Fruit fly (Drosophila melanogaster): ENCODE data around the gene Stt3A.

Stt3A gene

DNA sequence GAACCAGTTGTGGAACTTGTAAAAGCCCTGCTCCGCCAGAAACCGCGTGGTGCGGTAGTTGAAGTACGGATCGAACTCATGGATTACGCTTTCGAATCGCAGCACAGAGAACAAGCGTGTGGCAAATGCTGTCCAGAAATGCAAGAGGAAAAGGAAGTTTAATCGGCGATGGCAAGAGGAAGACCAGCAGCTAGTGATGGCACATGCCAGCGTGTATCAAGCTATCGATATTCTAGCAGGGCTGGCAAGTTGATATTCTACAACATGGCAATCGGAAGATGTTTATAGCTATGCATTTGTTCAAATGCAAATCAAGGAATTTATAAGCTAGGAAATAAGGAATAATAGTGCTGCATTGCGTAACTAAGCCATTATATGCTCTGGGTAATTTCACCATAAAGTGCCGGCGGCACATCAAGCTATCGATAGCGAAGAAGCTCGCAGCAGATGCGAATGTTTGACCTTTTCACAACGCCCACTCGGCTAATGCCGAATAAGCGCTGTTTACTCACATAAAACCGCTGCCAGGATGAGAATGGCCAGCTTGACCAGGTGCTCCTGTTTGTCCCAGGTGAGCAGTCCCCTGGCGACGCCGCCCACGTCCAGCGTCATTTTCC lies 530 bp downstream of the Stt3A start:
- TF ChIP-seq Ptx1 (GFP tag; IDR thresholded peaks at IDR 0.05), result peak; percentile 63
- TF ChIP-seq HLH3B (GFP tag; IDR thresholded peaks at IDR 0.05), result peak; percentile 54; the same call in 1 of the 2 replicates
- TF ChIP-seq prd (optimal IDR thresholded peaks at IDR 0.05), result no peak
- peak; percentile 61 for TF ChIP-seq prd (GFP tag; IDR thresholded peaks at IDR 0.05)
- peak; percentile 68 for TF ChIP-seq slp2 (GFP tag; optimal IDR thresholded peaks at IDR 0.05)
- TF ChIP-seq gcm (GFP tag; optimal IDR thresholded peaks at IDR 0.05), result peak; percentile 59
- peak; percentile 55 to 78 for TF ChIP-seq dpn (GFP tag; optimal IDR thresholded peaks at IDR 0.05)
- peak; percentile 79 for TF ChIP-seq Mad (GFP tag; optimal IDR thresholded peaks at IDR 0.05)
- TF ChIP-seq CG8924 (tag; optimal IDR thresholded peaks at IDR 0.05), result peak; percentile 68
- TF ChIP-seq Lim3 (GFP tag; IDR thresholded peaks at IDR 0.05), result no peak
- TF ChIP-seq zfh1 (GFP tag; IDR thresholded peaks at IDR 0.05), result peak; percentile 76; the same call in 2 of the 3 replicates
- peak; percentile 73 for TF ChIP-seq CG12236 (GFP tag; optimal IDR thresholded peaks at IDR 0.05)
- TF ChIP-seq Adf1 (GFP tag; IDR thresholded peaks at IDR 0.05), result peak; percentile 44
- peak; percentile 76 for TF ChIP-seq ATbp (GFP tag; optimal IDR thresholded peaks at IDR 0.05)
- peak; percentile 45 for TF ChIP-seq CG12155 (GFP tag; optimal IDR thresholded peaks at IDR 0.05)
- TF ChIP-seq GATAe (GFP tag; conservative IDR thresholded peaks at IDR 0.05), result no peak
- peak; percentile 85 for TF ChIP-seq CG12659 (GFP tag; optimal IDR thresholded peaks at IDR 0.05)
- TF ChIP-seq CG6854 (GFP tag; optimal IDR thresholded peaks at IDR 0.05), result peak; percentile 82
- TF ChIP-seq Rx (GFP tag; IDR thresholded peaks at IDR 0.05), result peak; percentile 38; the same call in 1 of the 2 replicates
- TF ChIP-seq crol (GFP tag; IDR thresholded peaks at IDR 0.05), result no peak
- TF ChIP-seq her (GFP tag; optimal IDR thresholded peaks at IDR 0.05), result peak; percentile 90
- TF ChIP-seq CG11696 (GFP tag; IDR thresholded peaks at IDR 0.05), result peak; percentile 67
- peak; percentile 3 for TF ChIP-seq CG3838 (GFP tag; optimal IDR thresholded peaks at IDR 0.05)
- no peak; the same call in 2 of the 3 replicates for TF ChIP-seq croc (GFP tag; conservative IDR thresholded peaks at IDR 0.05)
- TF ChIP-seq CG9609 (GFP tag; optimal IDR thresholded peaks at IDR 0.05), result peak; percentile 55
- TF ChIP-seq br (optimal IDR thresholded peaks at IDR 0.05), result no peak
- TF ChIP-seq NC2α (GFP tag; optimal IDR thresholded peaks at IDR 0.05), result peak; percentile 43
- TF ChIP-seq maf-S (GFP tag; optimal IDR thresholded peaks at IDR 0.05), result peak; percentile 71
- TF ChIP-seq CG10654 (GFP tag; optimal IDR thresholded peaks at IDR 0.05), result peak; percentile 51
- peak; percentile 88 for TF ChIP-seq CG3281 (GFP tag; optimal IDR thresholded peaks at IDR 0.05)
- TF ChIP-seq tgo (GFP tag; IDR thresholded peaks at IDR 0.05), result peak; percentile 43; the same call in 2 of the 3 replicates
- no peak for TF ChIP-seq esg (GFP tag; conservative IDR thresholded peaks at IDR 0.05)
- peak; percentile 82 for TF ChIP-seq slbo (GFP tag; IDR thresholded peaks at IDR 0.05)
- TF ChIP-seq CG7372 (GFP tag; IDR thresholded peaks at IDR 0.05), result peak; percentile 52; the same call in 1 of the 2 replicates
- TF ChIP-seq CG13287 (GFP tag; IDR thresholded peaks at IDR 0.05; ENCODE audit: partially characterized antibody), result peak; percentile 79
- TF ChIP-seq sna (GFP tag; IDR thresholded peaks at IDR 0.05; ENCODE audit: partially characterized antibody), result peak; percentile 73
- peak; percentile 70 for TF ChIP-seq H2.0 (GFP tag; IDR thresholded peaks at IDR 0.05)
- TF ChIP-seq CG5953 (GFP tag; IDR thresholded peaks at IDR 0.05), result no peak
- TF ChIP-seq CG10462 (GFP tag; optimal IDR thresholded peaks at IDR 0.05), result peak; percentile 32
- peak; percentile 87 for TF ChIP-seq NC2β (GFP tag; optimal IDR thresholded peaks at IDR 0.05)
- TF ChIP-seq CG17568 (GFP tag; optimal IDR thresholded peaks at IDR 0.05), result peak; percentile 73
- TF ChIP-seq pfk (GFP tag; optimal IDR thresholded peaks at IDR 0.05), result peak; percentile 73
- TF ChIP-seq Hr3 (GFP tag; optimal IDR thresholded peaks at IDR 0.05), result peak; percentile 0
- peak; percentile 41; the same call in 1 of the 2 replicates for TF ChIP-seq sens-2 (GFP tag; IDR thresholded peaks at IDR 0.05)
- no peak for TF ChIP-seq CG4730 (GFP tag; IDR thresholded peaks at IDR 0.05)
- TF ChIP-seq Hr51 (GFP tag; optimal IDR thresholded peaks at IDR 0.05), result peak; percentile 55 to 69
- peak; percentile 40; the same call in 1 of the 3 replicates for TF ChIP-seq CG6175 (GFP tag; IDR thresholded peaks at IDR 0.05)
- TF ChIP-seq CG4854 (GFP tag; optimal IDR thresholded peaks at IDR 0.05), result peak; percentile 56
- TF ChIP-seq bcd (GFP tag; optimal IDR thresholded peaks at IDR 0.05), result peak; percentile 81
- peak; percentile 59 for TF ChIP-seq CG3163 (GFP tag; optimal IDR thresholded peaks at IDR 0.05)
- peak; percentile 84 for TF ChIP-seq CG4328 (GFP tag; optimal IDR thresholded peaks at IDR 0.05)
